ENCODE assay signal across 2 worm cellular contexts in the genomic region with DNA sequence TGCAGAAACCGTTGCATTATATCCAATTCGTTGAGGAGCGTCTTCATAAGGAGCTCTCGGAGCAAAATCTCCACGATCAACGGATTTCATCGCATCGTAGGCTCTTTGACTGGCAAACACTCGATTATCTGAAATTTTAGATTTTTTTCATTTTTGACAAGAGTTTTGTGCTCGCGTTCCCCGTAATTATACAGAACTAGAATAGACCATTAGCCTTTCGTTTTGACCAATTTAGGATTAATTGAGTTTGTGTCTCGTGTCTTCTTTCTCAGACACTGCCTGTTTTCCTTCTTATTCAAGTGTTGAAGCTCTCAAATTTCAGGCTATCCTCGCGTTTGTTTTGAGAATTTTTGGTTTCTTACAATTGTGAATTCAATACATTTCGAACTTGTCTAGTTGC.
TF ChIP-seq lines count a peak whose summit lies in the region.

No protein-coding gene starts in this region.

TF ChIP-seq in whole organism, late embryonic, 69 proteins besides CTCF, POLR2A, EP300 and RAD21:
- TF ChIP-seq unc-42 (tag; optimal IDR thresholded peaks at IDR 0.05; lab: Kevin White, UChicago) = peak; percentile 59
- no peak for TF ChIP-seq T23F11.4 (GFP tag; optimal IDR thresholded peaks at IDR 0.05; lab: Kevin White, UChicago)

TF ChIP-seq in whole organism, mixed stage, embryonic, 35 proteins besides CTCF, POLR2A, EP300 and RAD21:
- TF ChIP-seq ces-1 (GFP tag; optimal IDR thresholded peaks at IDR 0.05; lab: Kevin White, UChicago) (peak; percentile 71), tbx-8 (GFP tag; optimal IDR thresholded peaks at IDR 0.05; lab: Kevin White, UChicago) (no peak)
